Fruit fly (Drosophila melanogaster) whole organism, embryonic: ENCODE data around the gene Sk1.
A peak's percentile ranks its signal among the peaks of the same experiment; 100 is the strongest.

Source experiments
- Aef1 ChIP-seq: fragments of 200-800 bp; sonication (Bioruptor generic); IDR thresholded peaks from 3 replicates; pipeline ENCODE4 v1.3.6; 2022; ENCODE audit warnings: missing biosample characterization, missing genetic modification characterization
- B-H1 ChIP-seq: fragments of 200-800 bp; sonication (Bioruptor generic); IDR thresholded peaks from 3 replicates; pipeline ENCODE4 v1.3.6; 2022; ENCODE audit warnings: missing biosample characterization, missing genetic modification characterization
- CG11504 ChIP-seq: fragments of 200-800 bp; sonication (Bioruptor generic); optimal IDR thresholded peaks from 3 replicates; lab custom pipeline; 2019; ENCODE audit warnings: missing biosample characterization, mild to moderate bottlenecking, missing genetic modification characterization, moderate library complexity
- CG12155 ChIP-seq: fragments of 200-800 bp; sonication (Bioruptor generic); optimal IDR thresholded peaks from 3 replicates; lab custom pipeline; 2016; ENCODE audit warnings: missing biosample characterization, missing genetic modification characterization
- CG12769 ChIP-seq: fragments of 200-800 bp; sonication (Bioruptor generic); optimal IDR thresholded peaks from 2 replicates; lab custom pipeline; 2019; ENCODE audit warnings: missing biosample characterization, mild to moderate bottlenecking, missing genetic modification characterization, moderate library complexity
- CG14014 ChIP-seq: fragments of 200-800 bp; sonication (Bioruptor generic); IDR thresholded peaks from 2 replicates; pipeline ENCODE4 v1.3.6; 2022; ENCODE audit warnings: missing biosample characterization, missing genetic modification characterization
- CG1603 ChIP-seq: fragments of 200-800 bp; sonication (Bioruptor generic); optimal IDR thresholded peaks from 2 replicates; lab custom pipeline; 2019; ENCODE audit warnings: missing biosample characterization, mild to moderate bottlenecking, missing genetic modification characterization, moderate library complexity
- CG16813 ChIP-seq: fragments of 200-800 bp; sonication (Bioruptor generic); IDR thresholded peaks from 3 replicates; pipeline ENCODE4 v1.3.6; 2022; ENCODE audit warnings: missing biosample characterization, missing genetic modification characterization; ENCODE audit not compliant: partially characterized antibody
- CG17186 ChIP-seq: fragments of 200-800 bp; sonication (Bioruptor generic); optimal IDR thresholded peaks from 3 replicates; lab custom pipeline; 2017; ENCODE audit warnings: missing biosample characterization, missing genetic modification reagents, missing genetic modification characterization
- CG18476 ChIP-seq: fragments of 200-800 bp; sonication (Bioruptor generic); optimal IDR thresholded peaks from 2 replicates; lab custom pipeline; 2016; ENCODE audit warnings: missing biosample characterization, mild to moderate bottlenecking, missing genetic modification characterization
- CG30403 ChIP-seq: fragments of 200-800 bp; sonication (Bioruptor generic); optimal IDR thresholded peaks from 3 replicates; lab custom pipeline; 2016; ENCODE audit warnings: missing biosample characterization, missing genetic modification characterization
- CG32772 ChIP-seq: fragments of 200-800 bp; sonication (Bioruptor generic); IDR thresholded peaks from 2 replicates; pipeline ENCODE4 v1.3.6; 2022; ENCODE audit warnings: missing biosample characterization, missing genetic modification characterization
- CG34422 ChIP-seq: fragments of 200-800 bp; sonication (Bioruptor generic); IDR thresholded peaks from 3 replicates; pipeline ENCODE4 v1.3.6; 2022; ENCODE audit warnings: missing biosample characterization, missing genetic modification characterization
- CG4617 ChIP-seq: fragments of 200-800 bp; sonication (Bioruptor generic); optimal IDR thresholded peaks from 3 replicates; lab custom pipeline; 2016; ENCODE audit warnings: missing biosample characterization, missing genetic modification characterization, borderline replicate concordance
- CG6654 ChIP-seq: fragments of 200-800 bp; sonication (Bioruptor generic); optimal IDR thresholded peaks from 2 replicates; lab custom pipeline; 2017; ENCODE audit warnings: missing biosample characterization, mild to moderate bottlenecking, missing genetic modification characterization
- CG6689 ChIP-seq: fragments of 200-800 bp; sonication (Bioruptor generic); IDR thresholded peaks from 2 replicates; pipeline ENCODE4 v1.3.6; 2022; ENCODE audit warnings: missing biosample characterization, missing genetic modification characterization
- CG8290 ChIP-seq, 3 experiments: fragments of 200-800 bp; sonication (Bioruptor generic); optimal IDR thresholded peaks; 2 replicates each; lab custom pipeline; 2016 to 2019; ENCODE audit warnings: missing biosample characterization in 3 of 3, missing genetic modification characterization in 3 of 3, mild to moderate bottlenecking in 2 of 3, moderate library complexity in 1 of 3
- CTCF ChIP-seq: fragments of 200-800 bp; sonication (Bioruptor generic); optimal IDR thresholded peaks from 2 replicates; lab custom pipeline; 2017; ENCODE audit warnings: missing biosample characterization, mild to moderate bottlenecking, missing genetic modification characterization, moderate library complexity
- Ets65A ChIP-seq: fragments of 200-800 bp; sonication (Bioruptor generic); peaks from one replicate; lab custom pipeline; 2016; ENCODE audit warnings: missing biosample characterization, missing genetic modification characterization
- H15 ChIP-seq: fragments of 200-800 bp; sonication (Bioruptor generic); IDR thresholded peaks from 3 replicates; pipeline ENCODE4 v1.3.6; 2022; ENCODE audit warnings: missing biosample characterization, missing genetic modification characterization
- HmgD ChIP-seq: fragments of 200-800 bp; sonication (Bioruptor generic); optimal IDR thresholded peaks from 3 replicates; lab custom pipeline; 2016; ENCODE audit warnings: missing biosample characterization, missing genetic modification characterization
- Hr51 ChIP-seq, 2 experiments: fragments of 200-800 bp; sonication (Bioruptor generic); optimal IDR thresholded peaks; 2 replicates in 1 of 2; 3 replicates in 1 of 2; lab custom pipeline; 2016 to 2018; ENCODE audit warnings: missing biosample characterization in 2 of 2, missing genetic modification characterization in 2 of 2, mild to moderate bottlenecking in 1 of 2, moderate library complexity in 1 of 2
- Med ChIP-seq: fragments of 200-800 bp; sonication (Bioruptor generic); peaks from one replicate; lab custom pipeline; 2016; ENCODE audit warnings: missing biosample characterization, missing genetic modification characterization, mild to moderate bottlenecking, inconsistent platforms, moderate library complexity
- Pdp1 ChIP-seq, 2 experiments: fragments of 200-800 bp; sonication (Bioruptor generic); optimal IDR thresholded peaks; 3 replicates each; lab custom pipeline; 2016; ENCODE audit warnings: missing biosample characterization in 2 of 2, missing genetic modification characterization in 2 of 2, mild to moderate bottlenecking in 1 of 2, moderate library complexity in 1 of 2
- Ptx1 ChIP-seq: fragments of 200-800 bp; sonication (Bioruptor generic); IDR thresholded peaks from 2 replicates; pipeline ENCODE4 v1.3.6; 2022; ENCODE audit warnings: missing biosample characterization, missing genetic modification characterization
- Rfx ChIP-seq: fragments of 200-800 bp; sonication (Bioruptor generic); IDR thresholded peaks from 2 replicates; pipeline ENCODE4 v1.3.6; 2022; ENCODE audit warnings: missing biosample characterization, missing genetic modification characterization
- Sin3A ChIP-seq: fragments of >200 bp; optimal IDR thresholded peaks from 2 replicates; lab custom pipeline; 2018
- abd-A ChIP-seq: fragments of 200-800 bp; sonication (Bioruptor generic); optimal IDR thresholded peaks from 3 replicates; lab custom pipeline; 2019; ENCODE audit warnings: missing biosample characterization, mild to moderate bottlenecking, missing genetic modification characterization, moderate library complexity
- cas ChIP-seq: fragments of 200-800 bp; sonication (Bioruptor generic); IDR thresholded peaks from 2 replicates; pipeline ENCODE4 v1.3.6; 2022; ENCODE audit warnings: missing biosample characterization, missing genetic modification characterization
- chinmo ChIP-seq: fragments of 200-800 bp; sonication (Bioruptor generic); IDR thresholded peaks from 4 replicates; pipeline ENCODE4 v1.3.6; 2022; ENCODE audit warnings: missing biosample characterization, missing genetic modification characterization; ENCODE audit not compliant: partially characterized antibody
- chn ChIP-seq: fragments of 200-800 bp; sonication (Bioruptor generic); optimal IDR thresholded peaks from 2 replicates; lab custom pipeline; 2016; ENCODE audit warnings: missing biosample characterization, missing genetic modification characterization
- ci ChIP-seq: fragments of 200-800 bp; sonication (Bioruptor generic); IDR thresholded peaks from 3 replicates; pipeline ENCODE4 v1.3.6; 2022; ENCODE audit warnings: missing biosample characterization, missing genetic modification characterization
- crol ChIP-seq: fragments of 200-800 bp; sonication (Bioruptor generic); IDR thresholded peaks from 2 replicates; pipeline ENCODE4 v1.3.6; 2022; ENCODE audit warnings: missing biosample characterization, missing genetic modification characterization
- cwo ChIP-seq: fragments of 200-800 bp; sonication (Bioruptor generic); optimal IDR thresholded peaks from 3 replicates; lab custom pipeline; 2017; ENCODE audit warnings: missing biosample characterization, missing genetic modification characterization, mild to moderate bottlenecking, moderate library complexity, missing genetic modification reagents
- dmrt99B ChIP-seq: fragments of 200-800 bp; sonication (Bioruptor generic); optimal IDR thresholded peaks from 2 replicates; lab custom pipeline; 2018; ENCODE audit warnings: missing biosample characterization, mild to moderate bottlenecking, missing genetic modification characterization, moderate library complexity
- esg ChIP-seq: fragments of 200-800 bp; sonication (Bioruptor generic); conservative IDR thresholded peaks from 2 replicates; pipeline ENCODE4 v1.3.6; 2022; ENCODE audit warnings: missing biosample characterization, missing genetic modification characterization
- gem ChIP-seq: fragments of 200-800 bp; sonication (Bioruptor generic); optimal IDR thresholded peaks from 2 replicates; lab custom pipeline; 2019; ENCODE audit warnings: missing biosample characterization, mild to moderate bottlenecking, missing genetic modification characterization, moderate library complexity
- gt ChIP-seq: fragments of 200-800 bp; sonication (Bioruptor generic); IDR thresholded peaks from 2 replicates; pipeline ENCODE4 v1.3.6; 2022; ENCODE audit warnings: missing biosample characterization, missing genetic modification characterization
- lab ChIP-seq: fragments of 200-800 bp; sonication (Bioruptor generic); optimal IDR thresholded peaks from 3 replicates; lab custom pipeline; 2017; ENCODE audit warnings: missing biosample characterization, missing genetic modification characterization, mild to moderate bottlenecking, moderate library complexity, missing genetic modification reagents
- lilli ChIP-seq: fragments of 200-800 bp; sonication (Bioruptor generic); optimal IDR thresholded peaks from 3 replicates; lab custom pipeline; 2016; ENCODE audit warnings: missing biosample characterization, missing genetic modification characterization
- lmd ChIP-seq: fragments of 200-800 bp; sonication (Bioruptor generic); IDR thresholded peaks from 2 replicates; pipeline ENCODE4 v1.3.6; 2022; ENCODE audit warnings: missing biosample characterization, missing genetic modification characterization
- mam ChIP-seq: fragments of 200-800 bp; sonication (Bioruptor generic); optimal IDR thresholded peaks from 3 replicates; lab custom pipeline; 2016; ENCODE audit warnings: missing biosample characterization, missing genetic modification characterization
- row ChIP-seq: fragments of 200-800 bp; sonication (Bioruptor generic); IDR thresholded peaks from 3 replicates; pipeline ENCODE4 v1.3.6; 2022; ENCODE audit warnings: missing biosample characterization, missing genetic modification characterization
- sd ChIP-seq: fragments of 200-800 bp; sonication (Bioruptor generic); optimal IDR thresholded peaks from 3 replicates; lab custom pipeline; 2018; ENCODE audit warnings: missing biosample characterization, mild to moderate bottlenecking, missing genetic modification characterization, moderate library complexity
- so ChIP-seq: fragments of 200-800 bp; sonication (Bioruptor generic); IDR thresholded peaks from 3 replicates; pipeline ENCODE4 v1.3.6; 2022; ENCODE audit warnings: missing biosample characterization, missing genetic modification characterization
- sr ChIP-seq: fragments of 200-800 bp; sonication (Bioruptor generic); IDR thresholded peaks from 3 replicates; pipeline ENCODE4 v1.3.6; 2022; ENCODE audit warnings: missing biosample characterization, missing genetic modification characterization
- tgo ChIP-seq: fragments of 200-800 bp; sonication (Bioruptor generic); IDR thresholded peaks from 3 replicates; pipeline ENCODE4 v1.3.6; 2022; ENCODE audit warnings: missing biosample characterization, missing genetic modification characterization
- vvl ChIP-seq: fragments of 200-800 bp; sonication (Bioruptor generic); IDR thresholded peaks from 2 replicates; pipeline ENCODE4 v1.3.6; 2022; ENCODE audit warnings: missing biosample characterization, missing genetic modification characterization
- zfh1 ChIP-seq: fragments of 200-800 bp; sonication (Bioruptor generic); IDR thresholded peaks from 3 replicates; pipeline ENCODE4 v1.3.6; 2022; ENCODE audit warnings: missing biosample characterization, missing genetic modification characterization

Gene Sk1

DNA sequence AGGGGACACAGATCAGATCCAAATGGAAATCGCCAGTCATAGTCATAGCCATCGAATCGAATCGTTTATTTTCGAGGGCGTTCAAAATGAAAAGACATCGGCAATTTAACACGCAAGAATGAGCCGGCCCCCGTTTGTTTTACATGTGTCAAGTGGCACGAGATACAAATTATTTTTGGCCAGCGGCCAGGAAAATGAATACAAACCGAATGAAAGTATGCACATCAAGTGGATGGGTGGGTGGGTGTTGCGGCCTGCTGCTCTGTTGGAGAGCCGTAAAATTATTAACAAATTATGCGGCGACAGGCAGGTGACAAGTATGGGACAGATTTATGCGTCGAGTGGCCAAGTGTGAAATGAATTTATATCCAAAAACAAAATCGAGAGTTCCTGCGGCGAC is 21.7 kb downstream of the Sk1 start:
- no peak for TF ChIP-seq CG6654 (GFP tag; lab: Kevin White, UChicago)
- no peak for TF ChIP-seq lmd (GFP tag; lab: Robert Waterston, UW)
- peak; percentile 1 for TF ChIP-seq CG12769 (tag; lab: Kevin White, UChicago)
- TF ChIP-seq chn (GFP tag; lab: Kevin White, UChicago) = no peak
- no peak for TF ChIP-seq CG1603 (tag; lab: Kevin White, UChicago)
- no peak for TF ChIP-seq crol (GFP tag; lab: Robert Waterston, UW)
- TF ChIP-seq CG18476 (GFP tag; lab: Kevin White, UChicago) = no peak
- 0 out of 4 replicates have a peak, but pooled peaks have one; percentile 23 for TF ChIP-seq chinmo
- TF ChIP-seq cwo (GFP tag; lab: Kevin White, UChicago) = peak; percentile 64
- peak; percentile 65 for TF ChIP-seq sd
- peak; percentile 67; the same call in 2 of the 3 replicates for TF ChIP-seq sr (GFP tag; lab: Robert Waterston, UW)
- peak; percentile 13 for TF ChIP-seq abd-A
- TF ChIP-seq so (GFP tag; lab: Robert Waterston, UW) = peak; percentile 23; the same call in 1 of the 3 replicates

- TF ChIP-seq row (GFP tag; lab: Robert Waterston, UW) = peak; percentile 49
- TF ChIP-seq CG16813 (GFP tag; lab: Robert Waterston, UW) = no peak
- TF ChIP-seq lab (GFP tag; lab: Kevin White, UChicago) = peak; percentile 28
- TF ChIP-seq vvl (GFP tag; lab: Robert Waterston, UW) = peak; percentile 31; the same call in 1 of the 2 replicates
- TF ChIP-seq so (GFP tag; lab: Robert Waterston, UW) = 0 out of 3 replicates have a peak, but pooled peaks have one; percentile 44
- no peak for TF ChIP-seq HmgD (GFP tag; lab: Kevin White, UChicago)
- no peak for TF ChIP-seq gt (GFP tag; lab: Robert Waterston, UW)
- peak; percentile 46 for TF ChIP-seq CG11504 (tag; lab: Kevin White, UChicago)
- no peak for TF ChIP-seq CG17186
- TF ChIP-seq Rfx (GFP tag; lab: Robert Waterston, UW) = peak; percentile 55; the same call in 1 of the 2 replicates
- TF ChIP-seq Pdp1 (GFP tag; optimal IDR thresholded peaks at IDR 0.05; lab: Kevin White, UChicago) = peak in 1 of 2 experiments; percentile 9
- TF ChIP-seq Hr51 (GFP tag; optimal IDR thresholded peaks at IDR 0.05; lab: Kevin White, UChicago) = peak in 1 of 2 experiments; percentile 34
- peak; percentile 81 for TF ChIP-seq Med
- TF ChIP-seq cas (GFP tag; lab: Robert Waterston, UW) = no peak
- TF ChIP-seq dmrt99B (tag; lab: Kevin White, UChicago) = peak; percentile 42
- no peak for TF ChIP-seq CTCF (GFP tag; lab: Kevin White, UChicago)
- TF ChIP-seq CG8290 (GFP tag; optimal IDR thresholded peaks at IDR 0.05; lab: Kevin White, UChicago) = no peak
- peak in 1 of 2 experiments; percentile 25 for TF ChIP-seq CG8290 (tag; optimal IDR thresholded peaks at IDR 0.05; lab: Kevin White, UChicago)
- peak; percentile 62; the same call in 2 of the 3 replicates for TF ChIP-seq ci
- 0 out of 2 replicates have a peak, but pooled peaks have one; percentile 22 for TF ChIP-seq esg (GFP tag; lab: Robert Waterston, UW)
- peak; percentile 87 for TF ChIP-seq Ets65A (GFP tag; lab: Kevin White, UChicago)
- TF ChIP-seq CG34422 (GFP tag; lab: Robert Waterston, UW) = 0 out of 3 replicates have a peak, but pooled peaks have one; percentile 15
- no peak for TF ChIP-seq Sin3A (lab: Kevin White, UChicago)
- TF ChIP-seq CG30403 (GFP tag; lab: Kevin White, UChicago) = peak; percentile 7
- TF ChIP-seq lmd (GFP tag; lab: Robert Waterston, UW) = peak; percentile 26; the same call in 1 of the 2 replicates
- TF ChIP-seq CG14014 (GFP tag; lab: Robert Waterston, UW) = 0 out of 2 replicates have a peak, but pooled peaks have one; percentile 32
- TF ChIP-seq Aef1 (GFP tag; lab: Robert Waterston, UW) = peak; percentile 11; the same call in 1 of the 3 replicates
- TF ChIP-seq CG4617 (GFP tag; lab: Kevin White, UChicago) = no peak
- TF ChIP-seq gem = peak; percentile 32
- TF ChIP-seq CG32772 = 0 out of 2 replicates have a peak, but pooled peaks have one; percentile 23
- TF ChIP-seq tgo (GFP tag; lab: Robert Waterston, UW) = peak; percentile 35; the same call in 1 of the 3 replicates
- no peak; the same call in 1 of the 2 replicates for TF ChIP-seq CG6689 (GFP tag; lab: Robert Waterston, UW)
- TF ChIP-seq Ptx1 (GFP tag; lab: Robert Waterston, UW) = peak; percentile 41; the same call in 1 of the 2 replicates
- peak; percentile 22 for TF ChIP-seq lilli
- TF ChIP-seq CG12155 (GFP tag; lab: Kevin White, UChicago) = no peak
- peak; percentile 22 for TF ChIP-seq mam (GFP tag; lab: Kevin White, UChicago)
- no peak for TF ChIP-seq H15 (GFP tag; lab: Robert Waterston, UW)
- peak; percentile 13; the same call in 1 of the 3 replicates for TF ChIP-seq B-H1
- peak; percentile 47; the same call in 1 of the 3 replicates for TF ChIP-seq zfh1 (GFP tag; lab: Robert Waterston, UW)
Measured at dm6 chrX:11466757-11467156, 24.4 kb downstream of the Sk1 start.
